Fruit fly (Drosophila melanogaster): ENCODE results near the gene BG642312.

Gene BG642312

dm6 chr3L:6233281-6233680, at the start of gene BG642312:
Gene BG642312 (minus strand): TSS chr3L:6233381.
- no peak for TF ChIP-seq usp (GFP tag; optimal IDR thresholded peaks at IDR 0.05)
- TF ChIP-seq pan (optimal IDR thresholded peaks at IDR 0.05), result no peak
- TF ChIP-seq psq (optimal IDR thresholded peaks at IDR 0.05), result no peak
- TF ChIP-seq CG8478 (optimal IDR thresholded peaks at IDR 0.05), result no peak
- no peak for TF ChIP-seq Dll (optimal IDR thresholded peaks at IDR 0.05)
- no peak for TF ChIP-seq EcR (GFP tag; optimal IDR thresholded peaks at IDR 0.05)

DNA sequence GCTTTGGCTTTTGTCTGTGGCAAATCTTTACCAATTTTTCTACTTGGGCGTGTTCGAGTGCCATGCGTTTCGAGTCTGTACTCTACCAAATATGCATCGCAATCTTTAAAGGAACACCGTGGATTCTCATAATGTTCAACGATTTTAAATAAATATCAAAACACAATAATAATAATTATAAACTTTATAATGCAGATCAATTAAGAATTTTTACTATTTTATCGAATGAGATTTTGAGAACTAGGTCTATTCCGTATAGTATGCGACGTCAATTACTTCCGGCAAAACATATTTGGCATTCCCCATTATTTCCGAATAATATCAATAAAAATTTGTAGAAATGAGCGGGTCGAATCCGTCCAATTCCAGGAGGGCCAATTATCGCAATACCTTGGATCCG, 42.3 kb upstream of the BG642312 start, which contains the start of gene CG43168:
Gene CG43168, plus strand, starts transcription at position 301 of the 400 bp plus-strand sequence.
- TF ChIP-seq CG8478 (optimal IDR thresholded peaks at IDR 0.05) (no peak), usp (GFP tag; optimal IDR thresholded peaks at IDR 0.05) (no peak), EcR (GFP tag; optimal IDR thresholded peaks at IDR 0.05) (no peak), pan (optimal IDR thresholded peaks at IDR 0.05) (no peak), Dll (optimal IDR thresholded peaks at IDR 0.05) (no peak), psq (optimal IDR thresholded peaks at IDR 0.05) (no peak)

- TF ChIP-seq EcR (GFP tag; optimal IDR thresholded peaks at IDR 0.05) (no peak), Dll (optimal IDR thresholded peaks at IDR 0.05) (no peak), pan (optimal IDR thresholded peaks at IDR 0.05) (no peak), CG8478 (optimal IDR thresholded peaks at IDR 0.05) (no peak), psq (optimal IDR thresholded peaks at IDR 0.05) (no peak), usp (GFP tag; optimal IDR thresholded peaks at IDR 0.05) (no peak)
Observed at dm6 chr3L:6274929-6275328, 41.7 kb upstream of the BG642312 start.

- TF ChIP-seq usp (GFP tag; optimal IDR thresholded peaks at IDR 0.05) (no peak), Dll (optimal IDR thresholded peaks at IDR 0.05) (no peak), CG8478 (optimal IDR thresholded peaks at IDR 0.05) (no peak), psq (optimal IDR thresholded peaks at IDR 0.05) (no peak), EcR (GFP tag; optimal IDR thresholded peaks at IDR 0.05) (no peak), pan (optimal IDR thresholded peaks at IDR 0.05) (no peak)
Observed at dm6 chr3L:6270283-6270682, 37.1 kb upstream of the BG642312 start.

- TF ChIP-seq psq (optimal IDR thresholded peaks at IDR 0.05) (no peak), Dll (optimal IDR thresholded peaks at IDR 0.05) (no peak), EcR (GFP tag; optimal IDR thresholded peaks at IDR 0.05) (no peak), pan (optimal IDR thresholded peaks at IDR 0.05) (no peak), CG8478 (optimal IDR thresholded peaks at IDR 0.05) (no peak), usp (GFP tag; optimal IDR thresholded peaks at IDR 0.05) (no peak)
Observed at dm6 chr3L:6269003-6269402, 35.8 kb upstream of the BG642312 start.

- TF ChIP-seq pan (optimal IDR thresholded peaks at IDR 0.05) (no peak), EcR (GFP tag; optimal IDR thresholded peaks at IDR 0.05) (no peak), psq (optimal IDR thresholded peaks at IDR 0.05) (no peak), usp (GFP tag; optimal IDR thresholded peaks at IDR 0.05) (no peak), CG8478 (optimal IDR thresholded peaks at IDR 0.05) (no peak), Dll (optimal IDR thresholded peaks at IDR 0.05) (no peak)
Observed at dm6 chr3L:6268076-6268475, 34.9 kb upstream of the BG642312 start.

dm6 chr3L:6267509-6267908, 34.3 kb upstream of the BG642312 start:
- TF ChIP-seq Dll (optimal IDR thresholded peaks at IDR 0.05), result no peak
- TF ChIP-seq CG8478 (optimal IDR thresholded peaks at IDR 0.05), result no peak
- no peak for TF ChIP-seq pan (optimal IDR thresholded peaks at IDR 0.05)
- TF ChIP-seq usp (GFP tag; optimal IDR thresholded peaks at IDR 0.05), result no peak
- TF ChIP-seq EcR (GFP tag; optimal IDR thresholded peaks at IDR 0.05), result no peak
- TF ChIP-seq psq (optimal IDR thresholded peaks at IDR 0.05), result no peak

- TF ChIP-seq EcR (GFP tag; optimal IDR thresholded peaks at IDR 0.05), result no peak
- TF ChIP-seq CG8478 (optimal IDR thresholded peaks at IDR 0.05), result no peak
- TF ChIP-seq psq (optimal IDR thresholded peaks at IDR 0.05), result no peak
- TF ChIP-seq Dll (optimal IDR thresholded peaks at IDR 0.05), result no peak
- TF ChIP-seq pan (optimal IDR thresholded peaks at IDR 0.05), result no peak
- TF ChIP-seq usp (GFP tag; optimal IDR thresholded peaks at IDR 0.05), result no peak
Observed at dm6 chr3L:6266321-6266720, 33.1 kb upstream of the BG642312 start.

dm6 chr3L:6263896-6264841, 31.0 kb upstream of the BG642312 start:
- TF ChIP-seq pan (optimal IDR thresholded peaks at IDR 0.05), result no peak
- no peak for TF ChIP-seq Dll (optimal IDR thresholded peaks at IDR 0.05)
- TF ChIP-seq EcR (GFP tag; optimal IDR thresholded peaks at IDR 0.05), result peak; percentile 76 to 84

dm6 chr3L:6263470-6263869, 30.3 kb upstream of the BG642312 start:
- no peak for TF ChIP-seq Dll (optimal IDR thresholded peaks at IDR 0.05)

DNA sequence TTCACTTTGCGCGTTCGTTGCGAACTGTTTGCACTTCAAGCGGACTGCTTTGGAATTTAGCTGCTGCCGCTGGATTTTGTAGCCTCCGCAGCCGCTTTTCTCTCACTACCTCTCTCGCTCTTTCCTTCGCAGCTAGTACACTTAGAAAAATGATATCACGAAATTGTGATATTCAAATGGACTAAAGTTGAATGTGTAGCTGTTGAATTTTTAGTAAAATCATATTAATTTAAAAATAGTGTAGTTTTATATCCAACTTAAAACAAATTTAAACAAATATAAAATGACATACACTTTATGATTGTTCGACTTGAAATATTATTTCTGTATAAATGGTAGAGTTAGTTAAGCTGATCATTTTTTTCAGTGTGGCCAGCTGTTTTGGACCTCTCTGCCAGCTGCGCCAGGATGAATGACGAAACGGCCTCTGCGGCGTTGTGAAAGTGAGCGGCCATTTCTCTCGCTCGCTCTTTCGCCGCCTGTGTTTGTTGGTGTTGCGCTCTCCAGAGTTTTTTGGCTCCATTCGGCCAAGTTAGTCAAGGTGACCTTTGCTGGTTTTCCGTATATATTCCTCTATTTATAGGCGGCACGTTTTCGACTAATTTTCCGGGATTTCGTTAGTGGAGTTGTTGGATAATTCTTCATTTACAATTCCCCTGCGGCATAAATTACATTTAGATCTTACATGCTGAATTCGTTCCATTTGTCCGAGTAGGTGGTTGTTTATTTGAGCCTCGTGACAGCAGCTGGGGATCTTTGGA, 29.6 kb upstream of the BG642312 start, which contains the start of gene Ldh:
Gene Ldh, minus strand, starts transcription at position 51 of the 761 bp plus-strand sequence.
- TF ChIP-seq pan (optimal IDR thresholded peaks at IDR 0.05) (no peak), Dll (optimal IDR thresholded peaks at IDR 0.05) (peak; percentile 61), usp (GFP tag; optimal IDR thresholded peaks at IDR 0.05) (no peak)

DNA sequence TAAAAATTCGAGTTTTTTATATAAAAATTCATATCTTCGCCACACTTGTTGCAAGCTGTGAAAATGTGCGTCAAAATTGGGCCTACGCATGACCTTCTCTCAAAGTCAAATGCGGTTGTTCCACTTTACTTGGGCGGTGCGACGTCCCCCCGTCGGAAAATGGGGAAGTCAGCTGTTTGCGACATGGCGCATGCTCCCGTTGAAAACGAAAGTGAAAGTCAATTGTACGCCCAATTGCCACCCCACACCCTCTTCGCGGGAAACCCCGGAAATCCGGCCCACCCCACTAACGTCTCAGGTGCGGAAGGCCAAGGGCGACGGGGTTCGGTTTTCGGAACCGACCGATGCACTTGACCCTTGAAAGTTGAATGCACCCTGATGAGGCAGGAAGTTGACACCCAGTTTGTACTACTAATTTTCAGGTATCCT, 28.9 kb upstream of the BG642312 start:
- TF ChIP-seq EcR (GFP tag; optimal IDR thresholded peaks at IDR 0.05), result peak in 1 of 2 experiments; percentile 57
- no peak for TF ChIP-seq Dll (optimal IDR thresholded peaks at IDR 0.05)

Data from whole organism.